Fruit fly (Drosophila melanogaster) whole organism, pupa: ENCODE results near the gene mbc.
A peak's percentile ranks its signal among the peaks of the same experiment; 100 is the strongest.

Source experiments
- CG10348 ChIP-seq: fragments of 200-800 bp; sonication (Bioruptor generic); IDR thresholded peaks from 2 replicates; pipeline ENCODE4 v1.3.6; 2022; ENCODE audit warnings: missing biosample characterization, missing genetic modification characterization
- CG12605 ChIP-seq: fragments of 200-800 bp; sonication (Bioruptor generic); IDR thresholded peaks from 2 replicates; pipeline ENCODE4 v1.3.6; 2022; ENCODE audit warnings: missing biosample characterization, missing genetic modification characterization
- CG13204 ChIP-seq: fragments of 200-800 bp; sonication (Bioruptor generic); optimal IDR thresholded peaks from 2 replicates; lab custom pipeline; 2018; ENCODE audit warnings: missing biosample characterization, mild to moderate bottlenecking, missing genetic modification characterization, moderate library complexity
- CG14655 ChIP-seq: fragments of 200-800 bp; sonication (Bioruptor generic); optimal IDR thresholded peaks from 3 replicates; lab custom pipeline; 2017; ENCODE audit warnings: mild to moderate bottlenecking, missing biosample characterization, missing genetic modification reagents, missing genetic modification characterization
- CG15710 ChIP-seq: fragments of 200-800 bp; sonication (Bioruptor generic); optimal IDR thresholded peaks from 2 replicates; lab custom pipeline; 2018; ENCODE audit warnings: missing biosample characterization, mild to moderate bottlenecking, missing genetic modification characterization, moderate library complexity
- CG17806 ChIP-seq: fragments of 200-800 bp; sonication (Bioruptor generic); optimal IDR thresholded peaks from 2 replicates; lab custom pipeline; 2018; ENCODE audit warnings: missing biosample characterization, mild to moderate bottlenecking, missing genetic modification characterization, moderate library complexity
- CG32121 ChIP-seq: fragments of 200-800 bp; sonication (Bioruptor generic); IDR thresholded peaks from 2 replicates; pipeline ENCODE4 v1.3.6; 2022; ENCODE audit warnings: missing biosample characterization, missing genetic modification characterization
- CG34367 ChIP-seq: fragments of 200-800 bp; sonication (Bioruptor generic); optimal IDR thresholded peaks from 2 replicates; lab custom pipeline; 2018; ENCODE audit warnings: missing biosample characterization, mild to moderate bottlenecking, missing genetic modification characterization
- CG4496 ChIP-seq: fragments of 200-800 bp; sonication (Bioruptor generic); IDR thresholded peaks from 3 replicates; pipeline ENCODE4 v1.3.6; 2022; ENCODE audit warnings: missing biosample characterization, missing genetic modification characterization
- CG8159 ChIP-seq: fragments of 200-800 bp; sonication (Bioruptor generic); optimal IDR thresholded peaks from 3 replicates; lab custom pipeline; 2018; ENCODE audit warnings: missing biosample characterization, mild to moderate bottlenecking, missing genetic modification characterization, moderate library complexity
- CG8301 ChIP-seq: fragments of 200-800 bp; sonication (Bioruptor generic); optimal IDR thresholded peaks from 2 replicates; lab custom pipeline; 2018; ENCODE audit warnings: missing biosample characterization, mild to moderate bottlenecking, missing genetic modification characterization
- CG9948 ChIP-seq: fragments of 200-800 bp; sonication (Bioruptor generic); optimal IDR thresholded peaks from 2 replicates; lab custom pipeline; 2018; ENCODE audit warnings: missing biosample characterization, mild to moderate bottlenecking, missing genetic modification characterization, moderate library complexity
- D1 ChIP-seq: fragments of 200-800 bp; sonication (Bioruptor generic); optimal IDR thresholded peaks from 2 replicates; lab custom pipeline; 2018; ENCODE audit warnings: missing biosample characterization, mild to moderate bottlenecking, missing genetic modification characterization, moderate library complexity
- EcR ChIP-seq: fragments of 200-800 bp; sonication (Bioruptor generic); optimal IDR thresholded peaks from 3 replicates; lab custom pipeline; 2019; ENCODE audit warnings: missing biosample characterization, missing genetic modification characterization, mild to moderate bottlenecking, moderate library complexity, missing genetic modification reagents
- Ets98B ChIP-seq: fragments of 200-800 bp; sonication (Bioruptor generic); IDR thresholded peaks from 2 replicates; pipeline ENCODE4 v1.3.6; 2022; ENCODE audit warnings: missing biosample characterization, missing genetic modification characterization
- Pif1A ChIP-seq: fragments of 200-800 bp; sonication (Bioruptor generic); optimal IDR thresholded peaks from 3 replicates; lab custom pipeline; 2016; ENCODE audit warnings: missing biosample characterization, missing genetic modification characterization
- Pif1B ChIP-seq: fragments of 200-800 bp; sonication (Bioruptor generic); optimal IDR thresholded peaks from 3 replicates; lab custom pipeline; 2016; ENCODE audit warnings: missing biosample characterization, missing genetic modification characterization
- Snoo ChIP-seq: fragments of 200-800 bp; sonication (Bioruptor generic); optimal IDR thresholded peaks from 3 replicates; lab custom pipeline; 2017; ENCODE audit warnings: missing biosample characterization, mild to moderate bottlenecking, missing genetic modification characterization, inconsistent platforms
- fd96Ca ChIP-seq: fragments of 200-800 bp; sonication (Bioruptor generic); IDR thresholded peaks from 3 replicates; pipeline ENCODE4 v1.3.6; 2022; ENCODE audit warnings: missing biosample characterization, missing genetic modification characterization
- gl ChIP-seq: fragments of 200-800 bp; sonication (Bioruptor generic); optimal IDR thresholded peaks from 2 replicates; lab custom pipeline; 2018; ENCODE audit warnings: missing biosample characterization, mild to moderate bottlenecking, missing genetic modification characterization
- rn ChIP-seq: fragments of 200-800 bp; sonication (Bioruptor generic); IDR thresholded peaks from 2 replicates; pipeline ENCODE4 v1.3.6; 2022; ENCODE audit warnings: missing biosample characterization, missing genetic modification characterization

The mbc gene

DNA sequence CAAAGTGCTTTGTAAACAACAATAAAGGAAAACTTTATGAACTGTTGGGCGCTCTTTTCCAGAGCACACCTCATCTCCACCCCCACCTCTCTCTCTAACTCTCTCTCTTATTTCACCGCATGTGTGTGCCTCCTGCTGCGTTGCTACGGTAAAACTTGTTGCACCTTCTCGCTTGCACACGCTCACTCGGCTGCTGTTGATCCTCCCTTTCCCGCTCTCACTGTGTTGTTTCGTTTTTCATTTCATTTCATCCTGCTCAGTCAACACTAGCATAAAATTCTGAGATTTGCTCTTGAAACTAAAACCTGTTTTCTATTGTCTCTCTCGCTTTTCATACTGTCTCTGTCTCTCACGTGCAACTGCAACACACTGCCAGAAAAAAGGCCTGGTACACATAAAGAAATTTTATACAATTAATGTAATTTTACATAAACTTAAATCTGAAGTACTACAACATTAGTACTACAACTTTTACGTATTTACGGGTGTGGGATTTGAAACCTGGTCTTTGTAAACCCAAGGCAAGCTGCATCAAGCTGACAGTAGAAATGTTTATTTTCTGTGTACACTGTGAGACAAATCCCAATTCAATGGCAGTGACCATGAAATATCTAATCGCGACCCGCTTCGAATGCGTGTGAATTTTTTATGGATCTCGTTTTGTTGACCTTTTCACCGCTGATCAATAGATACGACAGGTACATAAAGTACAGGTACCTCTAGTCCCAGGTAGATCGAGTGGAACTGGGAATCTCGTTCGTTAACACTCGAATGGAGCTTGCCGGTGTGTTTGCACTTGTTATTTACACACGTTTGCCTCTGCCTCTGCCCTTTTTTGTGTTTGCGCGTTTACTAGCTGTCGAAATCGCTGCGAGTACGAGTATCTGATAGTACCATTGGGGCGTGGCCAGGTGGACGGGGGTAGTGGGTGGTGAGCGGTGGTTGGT, 1.2 kb downstream of the mbc start:
- TF ChIP-seq EcR (GFP tag; lab: Kevin White, UChicago) (peak; percentile 45), CG13204 (GFP tag; lab: Kevin White, UChicago) (peak; percentile 29), CG34367 (peak; percentile 89), Ets98B (GFP tag; lab: Robert Waterston, UW) (peak; percentile 92), D1 (tag; lab: Kevin White, UChicago) (no peak), CG17806 (tag; lab: Kevin White, UChicago) (peak; percentile 93), CG14655 (GFP tag; lab: Kevin White, UChicago) (peak; percentile 96), CG4496 (GFP tag; lab: Robert Waterston, UW) (peak; percentile 94), CG10348 (GFP tag; lab: Robert Waterston, UW) (peak; percentile 69), gl (tag; lab: Kevin White, UChicago) (peak; percentile 62), CG32121 (GFP tag; lab: Robert Waterston, UW) (peak; percentile 90), CG15710 (peak; percentile 84), fd96Ca (peak; percentile 93), CG12605 (peak; percentile 85), rn (GFP tag; lab: Robert Waterston, UW) (peak; percentile 80), Pif1A (GFP tag; lab: Kevin White, UChicago) (peak; percentile 91), Pif1B (GFP tag; lab: Kevin White, UChicago) (peak; percentile 95), CG9948 (peak; percentile 92), CG8159 (tag; lab: Kevin White, UChicago) (peak; percentile 89), Snoo (peak; percentile 75), CG8301 (tag; lab: Kevin White, UChicago) (peak; percentile 95)
- TF ChIP-seq, all 21 proteins: peak for 20

DNA sequence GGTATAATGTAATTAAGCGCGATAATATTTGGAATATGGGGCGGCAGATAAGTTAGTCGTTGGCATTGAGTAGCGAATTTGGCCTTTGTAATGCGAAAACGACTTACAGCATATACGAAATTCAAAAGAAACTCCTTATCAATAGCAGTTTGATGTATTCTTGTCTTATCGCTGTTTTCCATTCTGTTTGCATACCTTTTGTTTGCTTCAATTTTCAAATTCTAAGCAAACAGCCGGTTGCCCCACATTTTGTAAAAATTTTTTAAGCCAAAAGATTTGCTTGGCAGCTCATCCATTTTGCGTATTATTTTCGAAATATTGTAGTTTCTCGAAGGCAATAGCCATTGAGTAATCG, 1.8 kb downstream of the mbc start:
- TF ChIP-seq CG4496 (GFP tag; lab: Robert Waterston, UW) (0 out of 3 replicates have a peak, but pooled peaks have one; percentile 5), CG9948 (no peak)

DNA sequence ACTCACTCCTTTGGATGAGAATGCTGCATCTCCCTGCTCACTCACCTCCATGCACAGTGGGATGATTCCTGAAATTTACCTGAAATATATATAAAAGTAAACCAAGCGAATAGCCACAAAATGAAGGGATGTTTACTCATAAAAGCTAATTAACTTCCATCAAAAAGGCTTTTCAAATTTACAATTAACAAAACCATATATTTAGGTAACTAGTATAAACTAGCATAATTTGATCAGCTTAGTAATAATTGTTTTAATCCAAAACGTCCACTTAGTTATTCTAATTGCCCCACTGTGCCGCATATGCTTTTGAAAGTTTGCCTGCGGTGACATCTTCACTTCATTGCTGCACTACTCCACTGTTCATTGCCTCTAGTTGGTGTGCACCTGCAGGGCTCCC, 2.4 kb downstream of the mbc start:
- TF ChIP-seq gl (tag; lab: Kevin White, UChicago) (peak; percentile 59), CG4496 (GFP tag; lab: Robert Waterston, UW) (peak; percentile 83), EcR (GFP tag; lab: Kevin White, UChicago) (peak; percentile 34), CG10348 (GFP tag; lab: Robert Waterston, UW) (0 out of 2 replicates have a peak, but pooled peaks have one; percentile 40), rn (GFP tag; lab: Robert Waterston, UW) (peak; percentile 49; the same call in 1 of the 2 replicates), CG15710 (peak; percentile 90), Snoo (peak; percentile 62), CG8301 (tag; lab: Kevin White, UChicago) (peak; percentile 89), CG14655 (GFP tag; lab: Kevin White, UChicago) (peak; percentile 93), CG34367 (peak; percentile 85), CG13204 (GFP tag; lab: Kevin White, UChicago) (peak; percentile 77), Pif1A (GFP tag; lab: Kevin White, UChicago) (peak; percentile 90), CG32121 (GFP tag; lab: Robert Waterston, UW) (peak; percentile 61; the same call in 1 of the 2 replicates), CG8159 (tag; lab: Kevin White, UChicago) (peak; percentile 90), CG9948 (peak; percentile 92), Pif1B (GFP tag; lab: Kevin White, UChicago) (peak; percentile 79), CG17806 (tag; lab: Kevin White, UChicago) (peak; percentile 89), fd96Ca (peak; percentile 59; the same call in 2 of the 3 replicates), CG12605 (peak; percentile 56), Ets98B (GFP tag; lab: Robert Waterston, UW) (peak; percentile 58; the same call in 1 of the 2 replicates), D1 (tag; lab: Kevin White, UChicago) (peak; percentile 77)

DNA sequence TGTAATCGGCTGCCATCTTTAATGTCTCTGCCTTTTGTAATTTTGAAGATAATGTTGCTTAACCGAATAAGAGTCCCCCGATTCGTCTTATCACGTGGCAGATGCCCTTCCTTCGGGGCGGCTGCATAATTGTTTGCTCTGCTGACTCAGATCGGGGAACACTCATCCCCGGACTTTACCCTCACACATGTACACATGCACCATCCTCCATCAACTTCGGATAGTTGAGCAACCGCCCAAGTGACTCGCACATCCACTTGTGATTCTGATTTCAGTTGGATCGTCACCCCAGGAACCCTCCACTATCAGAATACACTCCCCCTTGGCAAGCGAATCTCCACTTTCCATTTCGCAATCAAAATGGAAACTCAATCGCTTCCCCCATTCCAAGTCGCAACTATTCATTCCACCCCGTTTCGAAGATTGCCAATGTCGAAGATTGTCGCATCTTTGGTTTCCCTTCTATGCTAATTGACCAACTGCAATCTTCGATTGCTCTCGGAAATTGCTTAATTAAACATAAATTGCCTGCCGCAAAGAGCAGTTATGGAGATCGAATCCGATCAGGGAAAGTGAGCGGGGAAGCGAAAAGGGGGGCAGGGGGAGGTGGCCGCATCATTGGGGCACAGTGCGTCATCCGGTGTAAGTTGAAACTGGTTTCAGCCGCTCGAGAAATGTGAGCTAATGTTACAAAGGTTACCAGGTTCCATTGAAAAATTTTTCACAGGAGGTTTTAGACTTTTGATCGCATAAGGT, 3.5 kb downstream of the mbc start:
- peak; percentile 47 for TF ChIP-seq EcR (GFP tag; lab: Kevin White, UChicago)
- TF ChIP-seq gl (tag; lab: Kevin White, UChicago) = peak; percentile 68
- TF ChIP-seq CG13204 (GFP tag; lab: Kevin White, UChicago) = peak; percentile 44
- TF ChIP-seq CG12605 = no peak
- TF ChIP-seq fd96Ca = no peak
- TF ChIP-seq, all 21 proteins: peak for 3

DNA sequence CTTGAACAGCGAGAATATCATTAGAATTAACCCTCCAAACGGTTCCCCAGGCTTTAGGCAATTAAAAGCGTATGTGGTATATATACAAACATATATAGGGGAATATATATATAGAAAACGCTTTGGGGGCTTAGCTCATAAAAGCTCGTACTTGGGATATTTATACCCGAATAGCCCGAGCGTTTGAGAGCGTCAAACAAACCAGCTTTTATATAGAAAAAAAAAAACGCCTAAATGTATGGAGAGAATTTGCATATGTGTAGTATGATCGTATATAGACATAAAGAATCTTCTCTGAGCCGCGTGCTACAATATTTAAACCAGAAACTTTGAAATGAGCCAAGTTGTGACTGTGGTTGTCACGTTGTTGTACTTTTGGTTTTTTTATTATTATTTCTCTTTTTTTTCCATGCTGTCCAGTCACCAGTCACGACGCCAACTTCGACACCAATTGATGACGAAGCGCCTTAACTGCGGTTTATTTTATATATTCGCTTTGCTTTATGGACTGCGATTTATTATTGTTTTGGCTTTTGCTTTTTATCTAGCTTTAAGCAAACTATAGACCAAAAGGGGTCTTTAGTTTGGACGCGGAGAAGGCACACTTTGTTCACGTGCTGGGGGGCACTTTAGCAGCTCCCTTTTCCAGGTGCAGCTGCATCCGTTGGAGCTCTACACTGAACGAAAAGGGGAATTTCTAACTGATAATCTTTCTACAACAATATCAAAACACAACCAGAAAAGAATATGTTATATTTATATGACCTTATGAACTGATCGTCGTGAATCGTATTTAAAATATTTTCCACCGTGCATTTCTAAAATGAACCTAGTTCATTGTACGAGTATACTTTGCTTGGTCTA, 5.4 kb downstream of the mbc start:
- peak; percentile 50 for TF ChIP-seq D1 (tag; lab: Kevin White, UChicago)
- no peak for TF ChIP-seq EcR (GFP tag; lab: Kevin White, UChicago)
- TF ChIP-seq CG8301 (tag; lab: Kevin White, UChicago) = peak; percentile 20
- peak; percentile 71 for TF ChIP-seq rn (GFP tag; lab: Robert Waterston, UW)
- TF ChIP-seq CG4496 (GFP tag; lab: Robert Waterston, UW) = peak; percentile 88
- peak; percentile 57 for TF ChIP-seq Ets98B (GFP tag; lab: Robert Waterston, UW)
- peak; percentile 78 for TF ChIP-seq Pif1B (GFP tag; lab: Kevin White, UChicago)
- no peak for TF ChIP-seq Snoo
- peak; percentile 51 for TF ChIP-seq CG15710
- TF ChIP-seq CG34367 = peak; percentile 21
- TF ChIP-seq CG32121 (GFP tag; lab: Robert Waterston, UW) = peak; percentile 39; the same call in 1 of the 2 replicates
- peak; percentile 63 for TF ChIP-seq CG9948
- TF ChIP-seq CG10348 (GFP tag; lab: Robert Waterston, UW) = no peak
- TF ChIP-seq CG13204 (GFP tag; lab: Kevin White, UChicago) = no peak
- TF ChIP-seq CG12605 = no peak; the same call in 1 of the 2 replicates
- TF ChIP-seq CG17806 (tag; lab: Kevin White, UChicago) = peak; percentile 33
- TF ChIP-seq CG14655 (GFP tag; lab: Kevin White, UChicago) = peak; percentile 77
- TF ChIP-seq Pif1A (GFP tag; lab: Kevin White, UChicago) = peak; percentile 38
- TF ChIP-seq gl (tag; lab: Kevin White, UChicago) = peak; percentile 69
- TF ChIP-seq fd96Ca = peak; percentile 71; the same call in 2 of the 3 replicates
- peak; percentile 62 for TF ChIP-seq CG8159 (tag; lab: Kevin White, UChicago)
